Fruit fly (Drosophila melanogaster): Measurements from ENCODE around the gene aurA.
A peak's percentile ranks its signal among the peaks of the same experiment; 100 is the strongest.

aurA gene

DNA sequence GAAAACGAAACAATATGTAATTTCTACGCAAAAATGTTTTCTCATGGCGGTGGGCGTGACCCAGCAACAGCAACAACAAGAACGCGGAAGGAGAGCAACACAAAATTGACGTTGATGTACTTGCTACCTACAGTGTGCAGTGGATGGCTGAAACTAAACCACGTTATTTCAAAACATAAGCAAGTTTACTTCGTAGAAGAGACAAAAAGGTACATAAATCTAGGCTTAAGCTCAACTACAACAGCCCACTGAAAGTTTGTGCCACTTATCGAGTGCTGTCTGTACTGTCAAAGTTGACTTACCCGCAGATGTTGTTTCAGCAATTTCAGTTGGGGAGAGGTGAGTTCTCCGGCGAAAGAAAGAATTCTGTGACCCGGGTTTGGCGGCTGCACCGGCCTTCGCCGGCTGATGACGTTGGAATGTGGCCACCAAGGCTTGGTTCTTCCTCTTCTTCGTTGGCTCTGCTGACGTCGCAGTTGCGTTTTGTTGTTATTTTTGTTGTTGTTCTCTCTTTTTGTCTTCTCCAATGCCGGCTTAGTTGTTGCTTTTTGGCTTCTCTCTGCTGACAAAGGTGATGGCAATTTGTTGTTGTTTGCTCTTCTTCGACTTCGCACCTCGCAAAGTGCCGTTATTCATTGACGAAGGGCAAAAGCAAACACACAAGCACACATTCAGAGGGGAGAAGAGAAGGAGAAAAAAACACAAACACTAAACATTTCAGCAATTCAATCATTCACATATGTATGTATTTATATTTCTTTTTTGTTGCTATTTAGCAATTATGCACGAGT lies 15.7 kb upstream of the aurA start (continued):
- TF ChIP-seq lilli (GFP tag; optimal IDR thresholded peaks at IDR 0.05) (peak; percentile 32), Rx (GFP tag; IDR thresholded peaks at IDR 0.05) (0 out of 2 replicates have a peak, but pooled peaks have one; percentile 19), CG3726 (GFP tag; IDR thresholded peaks at IDR 0.05) (no peak), sqz (GFP tag; optimal IDR thresholded peaks at IDR 0.05) (peak; percentile 16), unc-4 (GFP tag; IDR thresholded peaks at IDR 0.05; ENCODE audit: partially characterized antibody) (no peak), mirr (GFP tag; optimal IDR thresholded peaks at IDR 0.05) (no peak), Fer1 (GFP tag; optimal IDR thresholded peaks at IDR 0.05) (no peak), CG13894 (tag; optimal IDR thresholded peaks at IDR 0.05) (no peak), CG6654 (GFP tag; optimal IDR thresholded peaks at IDR 0.05) (no peak), dysf (GFP tag; IDR thresholded peaks at IDR 0.05) (peak; percentile 72), ems (GFP tag; optimal IDR thresholded peaks at IDR 0.05) (peak; percentile 25), amos (GFP tag; IDR thresholded peaks at IDR 0.05; ENCODE audit: partially characterized antibody) (no peak), CG6175 (GFP tag; IDR thresholded peaks at IDR 0.05) (no peak), slbo (GFP tag; IDR thresholded peaks at IDR 0.05) (peak; percentile 59), Oli (tag; optimal IDR thresholded peaks at IDR 0.05) (peak; percentile 18), sisA (GFP tag; IDR thresholded peaks at IDR 0.05) (peak; percentile 43), CG17912 (GFP tag; optimal IDR thresholded peaks at IDR 0.05) (no peak), CG10267 (tag; optimal IDR thresholded peaks at IDR 0.05) (no peak), CG4854 (GFP tag; optimal IDR thresholded peaks at IDR 0.05) (no peak), CG11398 (GFP tag; optimal IDR thresholded peaks at IDR 0.05) (no peak), CG15269 (tag; optimal IDR thresholded peaks at IDR 0.05) (no peak), C15 (GFP tag; IDR thresholded peaks at IDR 0.05) (0 out of 3 replicates have a peak, but pooled peaks have one; percentile 5), kni (GFP tag; optimal IDR thresholded peaks at IDR 0.05) (peak; percentile 46), Dad (GFP tag; optimal IDR thresholded peaks at IDR 0.05) (no peak), insv (GFP tag; optimal IDR thresholded peaks at IDR 0.05) (no peak), Hr51 (GFP tag; optimal IDR thresholded peaks at IDR 0.05) (peak in 1 of 2 experiments; percentile 22), pan (optimal IDR thresholded peaks at IDR 0.05) (no peak), pan (GFP tag; optimal IDR thresholded peaks at IDR 0.05 in 1 of 2, IDR thresholded peaks at IDR 0.05 in 1 of 2) (peak in 1 of 2 experiments; percentile 44), CG17829 (tag; optimal IDR thresholded peaks at IDR 0.05) (no peak), CG11456 (GFP tag; IDR thresholded peaks at IDR 0.05) (0 out of 3 replicates have a peak, but pooled peaks have one; percentile 46), gsb (GFP tag; IDR thresholded peaks at IDR 0.05) (no peak), ewg (GFP tag; optimal IDR thresholded peaks at IDR 0.05) (no peak), CG12071 (GFP tag; optimal IDR thresholded peaks at IDR 0.05) (no peak), NC2β (GFP tag; optimal IDR thresholded peaks at IDR 0.05) (no peak), dmrt99B (tag; optimal IDR thresholded peaks at IDR 0.05) (no peak), fu2 (GFP tag; optimal IDR thresholded peaks at IDR 0.05) (no peak), sob (GFP tag; IDR thresholded peaks at IDR 0.05) (peak; percentile 52; the same call in 1 of the 2 replicates), CG4820 (GFP tag; optimal IDR thresholded peaks at IDR 0.05) (no peak), lov (optimal IDR thresholded peaks at IDR 0.05) (no peak), lov (GFP tag; IDR thresholded peaks at IDR 0.05) (no peak), PHDP (tag; optimal IDR thresholded peaks at IDR 0.05) (peak; percentile 2), CG2678 (tag; optimal IDR thresholded peaks at IDR 0.05) (peak; percentile 32), Dbx (GFP tag; IDR thresholded peaks at IDR 0.05) (no peak), pzg (GFP tag; optimal IDR thresholded peaks at IDR 0.05) (no peak), tll (GFP tag; optimal IDR thresholded peaks at IDR 0.05) (peak in 1 of 2 experiments; percentile 86), ci (GFP tag; IDR thresholded peaks at IDR 0.05) (peak; percentile 27; the same call in 2 of the 3 replicates), Hmr (GFP tag; optimal IDR thresholded peaks at IDR 0.05) (peak; percentile 26), Myb (GFP tag; optimal IDR thresholded peaks at IDR 0.05) (no peak), Dip3 (GFP tag; optimal IDR thresholded peaks at IDR 0.05) (peak; percentile 8)
